Worm (Caenorhabditis elegans): ENCODE results near the gene ZK1010.8.

DNA sequence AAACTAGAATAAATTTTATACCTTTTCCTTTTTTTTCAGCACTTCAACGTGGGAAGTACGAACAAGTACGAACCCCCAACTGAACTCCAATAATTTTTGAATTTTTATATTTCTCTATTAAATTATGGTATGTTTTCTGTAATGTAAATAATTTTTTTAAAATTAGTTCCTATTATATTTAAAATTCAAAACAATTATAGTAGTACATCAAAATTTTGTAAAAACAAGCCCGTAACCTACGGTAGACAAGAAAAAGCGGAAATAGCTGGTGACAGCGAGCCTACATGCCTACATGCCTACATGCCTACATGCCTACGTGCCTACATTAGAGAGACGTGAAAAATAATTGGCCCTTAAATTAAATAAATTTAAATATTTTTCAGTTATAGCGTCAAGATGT is 31.2 kb upstream of the ZK1010.8 start, which contains the start of gene F14F7.5:
- no peak for TF ChIP-seq nhr-76 (tag; optimal IDR thresholded peaks at IDR 0.05)
- no peak for TF ChIP-seq elt-2 (tag; optimal IDR thresholded peaks at IDR 0.05)
- TF ChIP-seq snpc-4 (tag; optimal IDR thresholded peaks at IDR 0.05) = no peak
